Fruit fly (Drosophila melanogaster): ENCODE measurements around the gene ort.

ort gene

DNA sequence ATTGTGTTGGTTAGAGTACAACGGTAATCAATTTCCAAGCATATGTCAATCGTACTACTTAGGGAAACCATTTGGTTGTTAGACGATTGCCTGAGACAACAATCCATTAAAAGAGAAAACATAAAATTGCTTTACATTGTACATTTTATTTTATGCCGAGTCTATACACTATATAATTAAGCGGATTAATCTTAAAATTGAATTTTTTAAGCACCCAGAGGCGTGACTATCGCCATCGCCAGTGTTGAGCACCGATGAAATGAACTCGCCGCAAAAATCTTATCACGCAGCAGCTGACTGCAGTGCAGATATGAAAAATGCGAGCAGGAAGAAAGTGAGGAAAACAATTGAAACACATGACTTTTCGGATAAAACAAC is 16.7 kb upstream of the ort start (continued):
- TF ChIP-seq CG14014 (GFP tag; IDR thresholded peaks at IDR 0.05) (0 out of 2 replicates have a peak, but pooled peaks have one; percentile 21), CG14860 (GFP tag; IDR thresholded peaks at IDR 0.05; ENCODE audit: partially characterized antibody) (peak; percentile 68), Usf (GFP tag; optimal IDR thresholded peaks at IDR 0.05) (no peak), her (GFP tag; optimal IDR thresholded peaks at IDR 0.05) (no peak), pan (optimal IDR thresholded peaks at IDR 0.05) (no peak), pan (GFP tag; optimal IDR thresholded peaks at IDR 0.05 in 1 of 2, IDR thresholded peaks at IDR 0.05 in 1 of 2) (peak in 1 of 2 experiments; percentile 31), CG16813 (GFP tag; IDR thresholded peaks at IDR 0.05; ENCODE audit: partially characterized antibody) (peak; percentile 69), CG1792 (GFP tag; optimal IDR thresholded peaks at IDR 0.05) (no peak), lab (GFP tag; optimal IDR thresholded peaks at IDR 0.05) (peak; percentile 21), Dll (GFP tag; IDR thresholded peaks at IDR 0.05; ENCODE audit: partially characterized antibody) (peak; percentile 81), Scr (GFP tag; IDR thresholded peaks at IDR 0.05; ENCODE audit: partially characterized antibody) (peak; percentile 77), Awh (GFP tag; IDR thresholded peaks at IDR 0.05) (no peak), CG1647 (GFP tag; optimal IDR thresholded peaks at IDR 0.05) (no peak), CG8765 (GFP tag; IDR thresholded peaks at IDR 0.05) (no peak), CG6654 (GFP tag; optimal IDR thresholded peaks at IDR 0.05) (no peak), pum (GFP tag; optimal IDR thresholded peaks at IDR 0.05) (no peak), pzg (GFP tag; optimal IDR thresholded peaks at IDR 0.05) (peak; percentile 36), PHDP (tag; optimal IDR thresholded peaks at IDR 0.05) (no peak), Hmr (GFP tag; optimal IDR thresholded peaks at IDR 0.05) (peak; percentile 11), crol (GFP tag; IDR thresholded peaks at IDR 0.05) (no peak), ewg (GFP tag; optimal IDR thresholded peaks at IDR 0.05) (no peak), CG1603 (tag; optimal IDR thresholded peaks at IDR 0.05) (no peak), Sin3A (optimal IDR thresholded peaks at IDR 0.05) (peak; percentile 14), CG1832 (GFP tag; optimal IDR thresholded peaks at IDR 0.05) (no peak), Deaf1 (tag; optimal IDR thresholded peaks at IDR 0.05) (no peak), E2f1 (GFP tag; IDR thresholded peaks at IDR 0.05) (peak; percentile 23; the same call in 1 of the 2 replicates), Meics (GFP tag; optimal IDR thresholded peaks at IDR 0.05) (no peak), Ada2b (GFP tag; IDR thresholded peaks at IDR 0.05) (no peak), E2f2 (GFP tag; IDR thresholded peaks at IDR 0.05) (peak; percentile 70), hbn (GFP tag; IDR thresholded peaks at IDR 0.05; ENCODE audit: partially characterized antibody) (peak; percentile 70), lbe (GFP tag; optimal IDR thresholded peaks at IDR 0.05) (peak; percentile 41), CG7987 (GFP tag; optimal IDR thresholded peaks at IDR 0.05) (no peak), CG4854 (GFP tag; optimal IDR thresholded peaks at IDR 0.05) (no peak), CG10267 (tag; optimal IDR thresholded peaks at IDR 0.05) (peak; percentile 87), CG4707 (GFP tag; optimal IDR thresholded peaks at IDR 0.05) (no peak)

DNA sequence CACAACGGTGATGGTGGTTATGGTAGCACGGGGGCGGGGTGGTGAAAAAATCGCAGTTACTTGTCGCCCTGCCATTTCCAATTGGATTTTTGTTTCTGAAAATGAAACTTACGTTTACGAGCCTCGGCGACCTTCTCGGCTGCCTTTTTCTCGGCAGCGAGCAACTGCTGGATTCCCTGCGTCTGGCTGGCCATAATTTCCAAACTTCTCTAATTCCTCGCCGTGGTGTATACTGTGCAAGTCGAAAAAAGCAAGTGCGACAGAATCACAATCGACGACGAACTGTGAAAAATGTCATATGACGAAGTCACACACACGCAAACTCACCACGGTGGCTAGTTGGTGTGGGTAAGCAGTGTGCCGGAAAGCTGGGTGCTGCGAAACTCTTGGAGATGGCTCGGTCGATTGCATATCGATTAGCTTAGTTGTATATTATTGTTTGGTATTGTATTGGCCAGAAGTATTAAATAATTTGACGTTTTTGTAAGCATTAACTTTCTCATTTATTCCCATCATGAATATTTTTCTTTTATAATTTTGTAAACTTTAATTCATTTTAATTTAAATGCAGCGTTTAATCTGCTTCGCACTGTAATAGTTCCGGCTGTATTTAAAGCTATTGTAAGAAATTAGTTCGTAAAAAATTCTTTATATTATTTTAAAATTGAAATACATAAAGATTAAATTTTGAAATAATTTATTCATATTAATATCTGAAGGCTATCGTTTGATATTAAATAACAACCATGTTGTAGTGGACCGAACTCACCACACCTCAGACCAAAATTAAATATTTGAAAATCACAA is 15.3 kb upstream of the ort start, which contains the start of gene Vha13:
Gene Vha13, minus strand, starts transcription at position 293 of the 807 bp plus-strand sequence.
- TF ChIP-seq CG2116 (GFP tag; optimal IDR thresholded peaks at IDR 0.05) (peak; percentile 71), seq (GFP tag; IDR thresholded peaks at IDR 0.05) (no peak), CG6791 (GFP tag; IDR thresholded peaks at IDR 0.05; ENCODE audit: partially characterized antibody) (peak; percentile 82), CG1603 (tag; optimal IDR thresholded peaks at IDR 0.05) (peak; percentile 49), CG8359 (GFP tag; optimal IDR thresholded peaks at IDR 0.05; ENCODE audit: borderline replicate concordance) (no peak), dmrt11E (tag; optimal IDR thresholded peaks at IDR 0.05) (peak; percentile 9), CG17612 (GFP tag; IDR thresholded peaks at IDR 0.05) (no peak), CG17802 (tag; optimal IDR thresholded peaks at IDR 0.05) (no peak), hbn (GFP tag; IDR thresholded peaks at IDR 0.05; ENCODE audit: partially characterized antibody) (no peak), Tbp (GFP tag; optimal IDR thresholded peaks at IDR 0.05) (no peak), az2 (GFP tag; optimal IDR thresholded peaks at IDR 0.05) (peak; percentile 18), CG4360 (GFP tag; IDR thresholded peaks at IDR 0.05) (no peak), hb (GFP tag; IDR thresholded peaks at IDR 0.05; ENCODE audit: partially characterized antibody) (peak; percentile 52), Sox102F (GFP tag; optimal IDR thresholded peaks at IDR 0.05) (peak; percentile 5), CG6689 (GFP tag; IDR thresholded peaks at IDR 0.05) (no peak), CTCF (GFP tag; optimal IDR thresholded peaks at IDR 0.05) (peak; percentile 22), bcd (GFP tag; optimal IDR thresholded peaks at IDR 0.05) (no peak), CG4730 (GFP tag; IDR thresholded peaks at IDR 0.05) (no peak)
